Fruit fly (Drosophila melanogaster) whole organism: ENCODE results near the gene CG12375.

Experiments
- CG8478 ChIP-seq: fragments of >200 bp; optimal IDR thresholded peaks from 2 replicates; lab custom pipeline; 2018; ENCODE audit warnings: inconsistent platforms
- Dll ChIP-seq: fragments of >200 bp; optimal IDR thresholded peaks from 2 replicates; lab custom pipeline; 2017
- EcR ChIP-seq, 2 experiments: fragments of >200 bp; optimal IDR thresholded peaks; 2 replicates each; lab custom pipeline; 2017; ENCODE audit warnings: missing biosample characterization in 2 of 2, missing genetic modification characterization in 2 of 2, missing genetic modification reagents in 2 of 2
- pan ChIP-seq: fragments of >200 bp; optimal IDR thresholded peaks from 2 replicates; lab custom pipeline; 2017
- psq ChIP-seq: fragments of >200 bp; optimal IDR thresholded peaks from 2 replicates; lab custom pipeline; 2017
- usp ChIP-seq: fragments of >200 bp; optimal IDR thresholded peaks from 2 replicates; lab custom pipeline; 2017; ENCODE audit warnings: missing biosample characterization, missing genetic modification characterization, mixed read lengths

CG12375 gene

dm6 chr2L:8126849-8127602 lies at the start of gene CG12375, which contains the start of gene CG8668:
CG12375 (minus strand) TSS chr2L:8126890.
CG8668 (plus strand) TSS chr2L:8127001.
- TF ChIP-seq CG8478: no peak
- no peak for TF ChIP-seq pan (lab: Kevin White, UChicago)
- no peak for TF ChIP-seq Dll (lab: Kevin White, UChicago)
- TF ChIP-seq EcR (GFP tag; optimal IDR thresholded peaks at IDR 0.05; lab: Kevin White, UChicago): no peak
- no peak for TF ChIP-seq psq (lab: Kevin White, UChicago)
- TF ChIP-seq usp (GFP tag; lab: Kevin White, UChicago): no peak

dm6 chr2L:8171544-8171943 lies 44.9 kb upstream of the CG12375 start:
- TF ChIP-seq Dll (lab: Kevin White, UChicago): no peak
- no peak for TF ChIP-seq EcR (GFP tag; optimal IDR thresholded peaks at IDR 0.05; lab: Kevin White, UChicago)
- no peak for TF ChIP-seq usp (GFP tag; lab: Kevin White, UChicago)
- no peak for TF ChIP-seq pan (lab: Kevin White, UChicago)
- TF ChIP-seq CG8478: no peak
- no peak for TF ChIP-seq psq (lab: Kevin White, UChicago)

- TF ChIP-seq EcR (GFP tag; optimal IDR thresholded peaks at IDR 0.05; lab: Kevin White, UChicago): no peak
- TF ChIP-seq usp (GFP tag; lab: Kevin White, UChicago): no peak
Observed at dm6 chr2L:8170600-8171182, 44.0 kb upstream of the CG12375 start.

dm6 chr2L:8168075-8168474 lies 41.4 kb upstream of the CG12375 start:
- TF ChIP-seq CG8478: no peak
- TF ChIP-seq usp (GFP tag; lab: Kevin White, UChicago): no peak
- TF ChIP-seq EcR (GFP tag; optimal IDR thresholded peaks at IDR 0.05; lab: Kevin White, UChicago): no peak
- no peak for TF ChIP-seq pan (lab: Kevin White, UChicago)
- no peak for TF ChIP-seq psq (lab: Kevin White, UChicago)
- TF ChIP-seq Dll (lab: Kevin White, UChicago): no peak

- TF ChIP-seq CG8478: no peak
- TF ChIP-seq Dll (lab: Kevin White, UChicago): no peak
- TF ChIP-seq psq (lab: Kevin White, UChicago): no peak
- no peak for TF ChIP-seq pan (lab: Kevin White, UChicago)
- TF ChIP-seq usp (GFP tag; lab: Kevin White, UChicago): no peak
- no peak for TF ChIP-seq EcR (GFP tag; optimal IDR thresholded peaks at IDR 0.05; lab: Kevin White, UChicago)
Observed at dm6 chr2L:8165800-8166576, 39.3 kb upstream of the CG12375 start.

DNA sequence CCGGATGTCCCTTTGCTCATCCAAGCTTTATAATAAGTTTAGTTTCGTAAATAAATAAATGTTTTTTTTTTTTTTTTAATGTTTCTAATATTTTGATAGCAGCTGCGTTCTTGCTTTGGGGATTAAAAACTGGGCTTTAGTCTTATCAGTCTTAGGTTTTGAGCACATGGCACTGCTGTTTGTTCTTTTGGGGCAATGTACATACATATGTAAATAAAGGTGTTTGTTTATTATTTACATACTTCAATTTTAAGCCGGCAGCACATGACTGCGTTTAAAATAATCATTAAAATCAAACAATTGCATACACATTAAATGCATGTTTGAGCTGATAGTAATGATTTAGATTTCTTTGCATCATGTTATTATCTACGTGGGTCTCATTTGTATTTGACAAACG lies 37.5 kb upstream of the CG12375 start:
- TF ChIP-seq usp (GFP tag; lab: Kevin White, UChicago): no peak
- TF ChIP-seq CG8478: no peak
- no peak for TF ChIP-seq Dll (lab: Kevin White, UChicago)
- no peak for TF ChIP-seq pan (lab: Kevin White, UChicago)
- TF ChIP-seq EcR (GFP tag; optimal IDR thresholded peaks at IDR 0.05; lab: Kevin White, UChicago): no peak
- no peak for TF ChIP-seq psq (lab: Kevin White, UChicago)

DNA sequence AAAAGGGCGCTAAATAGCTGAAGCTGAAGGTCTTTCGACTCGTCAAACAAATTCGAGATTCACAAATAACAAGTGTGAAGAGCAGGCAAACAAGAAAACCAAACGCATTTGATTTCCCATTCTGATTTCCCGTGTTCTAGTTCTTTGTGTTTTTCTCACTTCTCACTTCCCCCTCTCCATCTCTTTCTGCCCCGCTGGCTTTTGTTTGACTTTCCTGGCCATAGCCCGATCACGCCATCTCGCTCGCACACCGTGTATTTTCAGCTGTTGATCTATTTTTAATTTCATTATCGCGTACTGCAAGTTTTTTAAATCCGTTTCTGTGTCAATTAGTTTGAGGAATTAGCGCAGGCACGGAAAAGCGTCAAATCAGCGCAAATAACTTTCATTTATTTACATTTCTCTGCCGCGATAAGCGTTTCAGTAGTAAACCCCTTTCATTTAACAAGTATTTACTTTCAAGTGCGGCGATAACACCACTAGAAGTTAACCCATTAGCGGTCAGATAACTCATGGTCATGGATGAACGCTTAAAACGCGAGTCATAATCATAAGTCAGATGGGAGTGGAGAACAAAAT lies 37.0 kb upstream of the CG12375 start:
- TF ChIP-seq pan (lab: Kevin White, UChicago) (no peak), psq (lab: Kevin White, UChicago) (no peak), usp (GFP tag; lab: Kevin White, UChicago) (no peak), Dll (lab: Kevin White, UChicago) (no peak), EcR (GFP tag; optimal IDR thresholded peaks at IDR 0.05; lab: Kevin White, UChicago) (no peak), CG8478 (no peak)

DNA sequence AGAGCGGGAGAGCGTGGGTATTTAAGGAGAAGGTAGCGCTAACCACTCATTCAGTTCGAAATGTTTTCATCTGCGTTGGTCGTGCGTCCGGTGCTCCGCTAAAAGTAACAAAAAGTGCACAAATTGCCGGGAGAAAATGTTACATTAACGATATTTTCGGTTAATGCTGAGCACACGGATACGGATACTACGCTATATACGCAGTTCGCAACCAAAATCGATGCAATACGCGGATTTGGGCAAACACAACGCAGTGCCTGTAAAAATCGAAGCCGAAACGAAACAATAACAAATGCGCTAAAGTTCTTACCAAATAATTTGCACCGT lies 36.3 kb upstream of the CG12375 start, which contains the start of gene Piezo:
Gene Piezo (plus strand): TSS at position 49 of the 327 bp plus-strand sequence.
- no peak for TF ChIP-seq psq (lab: Kevin White, UChicago)
- TF ChIP-seq pan (lab: Kevin White, UChicago): no peak
- no peak for TF ChIP-seq CG8478
- TF ChIP-seq usp (GFP tag; lab: Kevin White, UChicago): no peak
- TF ChIP-seq Dll (lab: Kevin White, UChicago): no peak
- TF ChIP-seq EcR (GFP tag; optimal IDR thresholded peaks at IDR 0.05; lab: Kevin White, UChicago): no peak

DNA sequence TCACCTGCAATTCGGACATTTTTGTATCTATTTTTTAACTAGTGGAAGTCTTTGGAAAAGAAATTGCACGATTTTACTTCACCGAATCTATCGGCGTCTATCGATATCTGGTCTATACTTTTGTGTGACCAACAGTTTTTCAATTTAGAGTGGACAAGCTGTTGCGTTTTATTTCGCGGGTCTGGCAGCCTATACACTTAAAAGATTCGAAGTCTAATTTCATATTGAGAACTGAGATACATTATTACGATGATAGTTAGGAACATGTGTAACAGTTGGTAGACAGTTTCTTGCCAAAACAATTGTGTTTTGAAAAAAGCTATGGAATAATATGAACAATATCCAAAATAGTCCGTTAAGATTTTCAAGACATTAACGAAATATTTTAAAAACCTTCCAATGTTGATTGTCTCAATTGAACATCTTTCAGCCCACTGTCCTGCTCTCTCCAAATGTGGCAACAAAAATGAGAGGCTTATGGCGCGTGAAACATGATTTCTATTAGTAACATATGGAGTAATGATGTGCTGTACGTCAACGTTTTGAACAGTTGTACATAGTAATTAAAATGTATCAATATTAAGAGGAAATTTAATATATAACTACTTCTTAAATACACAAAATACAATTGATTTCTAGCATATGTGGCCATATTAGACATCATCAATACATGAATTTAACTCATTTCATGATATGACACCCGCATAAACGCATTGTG lies 35.8 kb upstream of the CG12375 start, which contains the start of gene Acbp1:
Gene Acbp1 (minus strand): TSS at position 146 of the 718 bp plus-strand sequence.
- no peak for TF ChIP-seq psq (lab: Kevin White, UChicago)
- no peak for TF ChIP-seq pan (lab: Kevin White, UChicago)
- TF ChIP-seq usp (GFP tag; lab: Kevin White, UChicago): no peak
- TF ChIP-seq EcR (GFP tag; optimal IDR thresholded peaks at IDR 0.05; lab: Kevin White, UChicago): peak in 1 of 2 experiments; percentile 52
- no peak for TF ChIP-seq Dll (lab: Kevin White, UChicago)
- no peak for TF ChIP-seq CG8478

dm6 chr2L:8161994-8162306 lies 35.3 kb upstream of the CG12375 start:
- TF ChIP-seq CG8478: no peak
- TF ChIP-seq psq (lab: Kevin White, UChicago): no peak
- no peak for TF ChIP-seq Dll (lab: Kevin White, UChicago)
- TF ChIP-seq EcR (GFP tag; optimal IDR thresholded peaks at IDR 0.05; lab: Kevin White, UChicago): peak; percentile 82 to 94
